Fruit fly (Drosophila melanogaster) S2 (cell line): ENCODE measurements around the gene tara.

Experiments used
- CG8478 ChIP-seq: fragments of >200 bp; optimal IDR thresholded peaks from 2 replicates; lab custom pipeline; 2018
- CTCF ChIP-seq, 2 experiments: fragments of >200 bp; optimal IDR thresholded peaks; 2 replicates each; lab custom pipeline; 2018

- TF ChIP-seq CTCF (optimal IDR thresholded peaks at IDR 0.05; lab: Kevin White, UChicago) (no peak), CG8478 (lab: Kevin White, UChicago) (no peak)
Observed at dm6 chr3R:16247609-16248499, 22.4 kb downstream of the tara start.
